Worm (Caenorhabditis elegans) whole organism, early embryonic: ENCODE results near the gene K09E2.1.

Experiments
- F13C5.2 ChIP-seq: sonication (generic microtip); optimal IDR thresholded peaks from 2 replicates; lab custom pipeline; 2017; ENCODE audit warnings: mild to moderate bottlenecking, missing genetic modification characterization, inconsistent platforms, missing compliant biosample characterization
- aly-1 ChIP-seq: sonication (generic microtip); optimal IDR thresholded peaks from 2 replicates; lab custom pipeline; 2016; ENCODE audit warnings: missing genetic modification characterization, missing compliant biosample characterization
- ceh-13 ChIP-seq: fragments of 200-800 bp; sonication (Bioruptor generic); optimal IDR thresholded peaks from 2 replicates; lab custom pipeline; 2018; ENCODE audit warnings: mild to moderate bottlenecking, missing genetic modification characterization, missing compliant biosample characterization
- hmbx-1 ChIP-seq: sonication (generic microtip); optimal IDR thresholded peaks from 2 replicates; lab custom pipeline; 2016; ENCODE audit warnings: mild to moderate bottlenecking, missing genetic modification characterization, missing compliant biosample characterization

- TF ChIP-seq hmbx-1 (tag; lab: Kevin White, UChicago): no peak
- TF ChIP-seq aly-1 (tag; lab: Kevin White, UChicago): no peak
- no peak for TF ChIP-seq F13C5.2 (tag; lab: Kevin White, UChicago)
- no peak for TF ChIP-seq ceh-13 (GFP tag; lab: Kevin White, UChicago)
Observed at ce11 chrX:8672760-8673159, 8.9 kb upstream of the K09E2.1 start, which contains the start of the genes K09E2.2 and K09E2.3.
